Fruit fly (Drosophila melanogaster) whole organism, embryonic: ENCODE measurements around the gene enc.

Experiments
- Atf-2 ChIP-seq: fragments of 200-800 bp; sonication (Bioruptor generic); optimal IDR thresholded peaks from 2 replicates; lab custom pipeline; 2016; ENCODE audit warnings: missing biosample characterization, missing genetic modification characterization
- Bdp1 ChIP-seq: fragments of 200-800 bp; sonication (Bioruptor generic); optimal IDR thresholded peaks from 3 replicates; lab custom pipeline; 2016; ENCODE audit warnings: missing biosample characterization, missing genetic modification characterization
- CG11085 ChIP-seq: fragments of 200-800 bp; sonication (Bioruptor generic); IDR thresholded peaks from 2 replicates; pipeline ENCODE4 v1.3.6; 2022; ENCODE audit warnings: missing biosample characterization, missing genetic modification characterization
- CG12236 ChIP-seq: fragments of 200-800 bp; sonication (Bioruptor generic); optimal IDR thresholded peaks from 2 replicates; lab custom pipeline; 2016; ENCODE audit warnings: missing biosample characterization, missing genetic modification characterization
- CG12659 ChIP-seq: fragments of 200-800 bp; sonication (Bioruptor generic); optimal IDR thresholded peaks from 3 replicates; lab custom pipeline; 2017; ENCODE audit warnings: mild to moderate bottlenecking, missing biosample characterization, missing genetic modification reagents, missing genetic modification characterization
- CG14050 ChIP-seq: fragments of 200-800 bp; sonication (Bioruptor generic); IDR thresholded peaks from 3 replicates; pipeline ENCODE4 v1.3.6; 2022; ENCODE audit warnings: missing biosample characterization, missing genetic modification characterization
- CG15514 ChIP-seq: fragments of 200-800 bp; sonication (Bioruptor generic); optimal IDR thresholded peaks from 3 replicates; lab custom pipeline; 2017; ENCODE audit warnings: missing biosample characterization, missing genetic modification characterization, mild to moderate bottlenecking, moderate library complexity, missing genetic modification reagents
- CG17361 ChIP-seq: fragments of 200-800 bp; sonication (Bioruptor generic); IDR thresholded peaks from 3 replicates; pipeline ENCODE4 v1.3.6; 2022; ENCODE audit warnings: missing biosample characterization, missing genetic modification characterization
- CG17385 ChIP-seq: fragments of 200-800 bp; sonication (Bioruptor generic); optimal IDR thresholded peaks from 3 replicates; lab custom pipeline; 2018; ENCODE audit warnings: missing biosample characterization, mild to moderate bottlenecking, missing genetic modification characterization
- CG2116 ChIP-seq: fragments of 200-800 bp; sonication (Bioruptor generic); optimal IDR thresholded peaks from 3 replicates; lab custom pipeline; 2018; ENCODE audit warnings: missing biosample characterization, mild to moderate bottlenecking, missing genetic modification characterization
- CG2202 ChIP-seq: fragments of 200-800 bp; sonication (Bioruptor generic); optimal IDR thresholded peaks from 2 replicates; lab custom pipeline; 2018; ENCODE audit warnings: missing biosample characterization, mild to moderate bottlenecking, missing genetic modification characterization
- CG2712 ChIP-seq: fragments of 200-800 bp; optimal IDR thresholded peaks from 3 replicates; lab custom pipeline; 2019; ENCODE audit warnings: missing biosample characterization, mild to moderate bottlenecking, missing genetic modification characterization, moderate library complexity
- CG30431 ChIP-seq: fragments of 200-800 bp; sonication (Bioruptor generic); optimal IDR thresholded peaks from 2 replicates; lab custom pipeline; 2017; ENCODE audit warnings: missing biosample characterization, missing genetic modification characterization
- CG31441 ChIP-seq: fragments of 200-800 bp; sonication (Bioruptor generic); IDR thresholded peaks from 2 replicates; pipeline ENCODE4 v1.3.6; 2022; ENCODE audit warnings: missing biosample characterization, missing genetic modification characterization
- CG3726 ChIP-seq: fragments of 200-800 bp; sonication (Bioruptor generic); IDR thresholded peaks from 3 replicates; pipeline ENCODE4, ENCODE4 v1.3.6; 2022; ENCODE audit warnings: missing biosample characterization, missing genetic modification characterization
- CG5245 ChIP-seq: fragments of 200-800 bp; sonication (Bioruptor generic); optimal IDR thresholded peaks from 3 replicates; lab custom pipeline; 2016; ENCODE audit warnings: missing biosample characterization, missing genetic modification characterization
- CG6791 ChIP-seq: fragments of 200-800 bp; sonication (Bioruptor generic); IDR thresholded peaks from 3 replicates; pipeline ENCODE4 v1.3.6; 2022; ENCODE audit warnings: missing biosample characterization, missing genetic modification characterization; ENCODE audit not compliant: partially characterized antibody
- CG6813 ChIP-seq: fragments of 200-800 bp; sonication (Bioruptor generic); optimal IDR thresholded peaks from 2 replicates; lab custom pipeline; 2017; ENCODE audit warnings: missing biosample characterization, missing genetic modification characterization, mild to moderate bottlenecking, moderate library complexity, missing genetic modification reagents
- CG7745 ChIP-seq: fragments of 200-800 bp; sonication (Bioruptor generic); optimal IDR thresholded peaks from 2 replicates; lab custom pipeline; 2018; ENCODE audit warnings: missing biosample characterization, mild to moderate bottlenecking, missing genetic modification characterization, moderate library complexity
- CG7987 ChIP-seq: fragments of 200-800 bp; sonication (Bioruptor generic); optimal IDR thresholded peaks from 2 replicates; lab custom pipeline; 2018; ENCODE audit warnings: missing biosample characterization, mild to moderate bottlenecking, missing genetic modification characterization, moderate library complexity
- CkIIα-i1 ChIP-seq: fragments of 200-800 bp; sonication (Bioruptor generic); IDR thresholded peaks from 2 replicates; pipeline ENCODE4 v1.3.6; 2022; ENCODE audit warnings: missing biosample characterization, missing genetic modification characterization
- Dek ChIP-seq: fragments of 200-800 bp; sonication (Bioruptor generic); optimal IDR thresholded peaks from 3 replicates; lab custom pipeline; 2019; ENCODE audit warnings: missing biosample characterization, mild to moderate bottlenecking, missing genetic modification characterization, moderate library complexity
- Dfd ChIP-seq, 2 experiments: fragments of >200 bp; optimal IDR thresholded peaks; 2 replicates each; lab custom pipeline; 2017; ENCODE audit warnings: missing biosample characterization in 2 of 2, missing genetic modification characterization in 2 of 2
- Drgx ChIP-seq: fragments of 200-800 bp; sonication (Bioruptor generic); IDR thresholded peaks from 2 replicates; pipeline ENCODE4 v1.3.6; 2022; ENCODE audit warnings: missing biosample characterization, missing genetic modification characterization
- ERR ChIP-seq: fragments of 200-800 bp; sonication (Bioruptor generic); optimal IDR thresholded peaks from 2 replicates; lab custom pipeline; 2016; ENCODE audit warnings: missing biosample characterization, missing genetic modification characterization
- Elba2 ChIP-seq: fragments of 200-800 bp; sonication (Bioruptor generic); optimal IDR thresholded peaks from 3 replicates; lab custom pipeline; 2016; ENCODE audit warnings: missing biosample characterization, missing genetic modification characterization
- HHEX ChIP-seq: fragments of 200-800 bp; sonication (Bioruptor generic); optimal IDR thresholded peaks from 3 replicates; lab custom pipeline; 2017; ENCODE audit warnings: missing biosample characterization, mild to moderate bottlenecking, missing genetic modification characterization, missing genetic modification reagents
- MTF-1 ChIP-seq: fragments of 200-800 bp; sonication (Bioruptor generic); optimal IDR thresholded peaks from 2 replicates; lab custom pipeline; 2018; ENCODE audit warnings: missing biosample characterization, mild to moderate bottlenecking, missing genetic modification characterization, borderline replicate concordance
- Med ChIP-seq: fragments of 200-800 bp; sonication (Bioruptor generic); peaks from one replicate; lab custom pipeline; 2016; ENCODE audit warnings: missing biosample characterization, missing genetic modification characterization, mild to moderate bottlenecking, inconsistent platforms, moderate library complexity
- Oaz ChIP-seq: fragments of 200-800 bp; sonication (Bioruptor generic); IDR thresholded peaks from 2 replicates; pipeline ENCODE4 v1.3.6; 2022; ENCODE audit warnings: missing biosample characterization, missing genetic modification characterization
- Tbp ChIP-seq: fragments of >200 bp; optimal IDR thresholded peaks from 2 replicates; lab custom pipeline; 2018; ENCODE audit warnings: missing biosample characterization, missing genetic modification characterization
- Trl ChIP-seq, 3 experiments: fragments of >200 bp in 2 of 3; fragments of 200-800 bp in 1 of 3; sonication (Bioruptor generic) in 1 of 3; optimal IDR thresholded peaks; 2 replicates in 1 of 3; 3 replicates in 2 of 3; lab custom pipeline; 2016 to 2017; ENCODE audit warnings: missing biosample characterization in 1 of 3, missing genetic modification characterization in 1 of 3
- aop ChIP-seq: fragments of 200-800 bp; sonication (Bioruptor generic); IDR thresholded peaks from 2 replicates; pipeline ENCODE4 v1.3.6; 2022; ENCODE audit warnings: missing biosample characterization, missing genetic modification characterization
- chinmo ChIP-seq: fragments of 200-800 bp; sonication (Bioruptor generic); IDR thresholded peaks from 4 replicates; pipeline ENCODE4 v1.3.6; 2022; ENCODE audit warnings: missing biosample characterization, missing genetic modification characterization; ENCODE audit not compliant: partially characterized antibody
- chm ChIP-seq: fragments of 200-800 bp; sonication (Bioruptor generic); IDR thresholded peaks from 2 replicates; pipeline ENCODE4 v1.3.6; 2022; ENCODE audit warnings: missing biosample characterization, missing genetic modification characterization
- chn ChIP-seq: fragments of 200-800 bp; sonication (Bioruptor generic); optimal IDR thresholded peaks from 2 replicates; lab custom pipeline; 2016; ENCODE audit warnings: missing biosample characterization, missing genetic modification characterization
- dmrt11E ChIP-seq: fragments of 200-800 bp; sonication (Bioruptor generic); optimal IDR thresholded peaks from 3 replicates; lab custom pipeline; 2018; ENCODE audit warnings: missing biosample characterization, mild to moderate bottlenecking, missing genetic modification characterization, moderate library complexity
- emc ChIP-seq: fragments of 200-800 bp; sonication (Bioruptor generic); optimal IDR thresholded peaks from 2 replicates; lab custom pipeline; 2016; ENCODE audit warnings: missing biosample characterization, missing genetic modification characterization
- gfzf ChIP-seq: fragments of 200-800 bp; sonication (Bioruptor generic); optimal IDR thresholded peaks from 2 replicates; lab custom pipeline; 2016; ENCODE audit warnings: missing biosample characterization, mild to moderate bottlenecking, missing genetic modification characterization, moderate library complexity
- gsb-n ChIP-seq: fragments of 200-800 bp; sonication (Bioruptor generic); optimal IDR thresholded peaks from 3 replicates; lab custom pipeline; 2018; ENCODE audit warnings: missing biosample characterization, mild to moderate bottlenecking, missing genetic modification characterization
- hth ChIP-seq: fragments of >200 bp; optimal IDR thresholded peaks from 2 replicates; lab custom pipeline; 2017; ENCODE audit warnings: inconsistent platforms
- ind ChIP-seq: fragments of 200-800 bp; sonication (Bioruptor generic); optimal IDR thresholded peaks from 3 replicates; lab custom pipeline; 2016; ENCODE audit warnings: missing biosample characterization, missing genetic modification characterization
- lab ChIP-seq: fragments of 200-800 bp; sonication (Bioruptor generic); optimal IDR thresholded peaks from 3 replicates; lab custom pipeline; 2017; ENCODE audit warnings: missing biosample characterization, missing genetic modification characterization, mild to moderate bottlenecking, moderate library complexity, missing genetic modification reagents
- luna ChIP-seq: fragments of 200-800 bp; sonication (Bioruptor generic); optimal IDR thresholded peaks from 2 replicates; lab custom pipeline; 2016; ENCODE audit warnings: missing biosample characterization, missing genetic modification characterization
- mld ChIP-seq: fragments of 200-800 bp; sonication (Bioruptor generic); IDR thresholded peaks from 3 replicates; pipeline ENCODE4 v1.3.6; 2022; ENCODE audit warnings: missing biosample characterization, missing genetic modification characterization; ENCODE audit not compliant: partially characterized antibody
- nom ChIP-seq: fragments of 200-800 bp; sonication (Bioruptor generic); optimal IDR thresholded peaks from 2 replicates; lab custom pipeline; 2017; ENCODE audit warnings: missing biosample characterization, missing genetic modification characterization, mild to moderate bottlenecking, moderate library complexity, missing genetic modification reagents
- pan ChIP-seq, 4 experiments: fragments of >200 bp in 3 of 4; fragments of 200-800 bp in 1 of 4; sonication (Bioruptor generic) in 1 of 4; optimal IDR thresholded peaks in 3 of 4; IDR thresholded peaks in 1 of 4; 2 replicates each; pipeline versions ENCODE4 v1.3.6 to Lab custom; 2017 to 2022; ENCODE audit warnings: missing biosample characterization in 2 of 4, missing genetic modification characterization in 2 of 4, mixed read lengths in 1 of 4
- phol ChIP-seq: fragments of 200-800 bp; sonication (Bioruptor generic); optimal IDR thresholded peaks from 3 replicates; lab custom pipeline; 2018; ENCODE audit warnings: missing biosample characterization, mild to moderate bottlenecking, missing genetic modification characterization, moderate library complexity

Gene enc

dm6 chr3L:3814010-3814833 lies 4.3 kb upstream of the enc start, which contains the start of gene Scsalpha1 (continued):
- TF ChIP-seq CG5245 (GFP tag; lab: Kevin White, UChicago) (no peak), Oaz (no peak), CG2712 (peak; percentile 37), lab (GFP tag; lab: Kevin White, UChicago) (peak; percentile 45), CG15514 (GFP tag; lab: Kevin White, UChicago) (peak; percentile 31), CG30431 (GFP tag; lab: Kevin White, UChicago) (no peak), Drgx (GFP tag; lab: Robert Waterston, UW) (peak; percentile 46), CG7745 (tag; lab: Kevin White, UChicago) (peak; percentile 12), MTF-1 (GFP tag; lab: Kevin White, UChicago) (no peak), emc (no peak), CG11085 (GFP tag; lab: Robert Waterston, UW) (no peak), gfzf (GFP tag; lab: Kevin White, UChicago) (peak; percentile 29), Med (peak; percentile 89), CG3726 (GFP tag; lab: Robert Waterston, UW) (no peak), phol (tag; lab: Kevin White, UChicago) (peak; percentile 42), mld (peak; percentile 100), ind (GFP tag; lab: Kevin White, UChicago) (peak; percentile 32), dmrt11E (tag; lab: Kevin White, UChicago) (no peak), CG17385 (peak; percentile 46), Trl (optimal IDR thresholded peaks at IDR 0.05; lab: Kevin White, UChicago) (no peak), Trl (GFP tag; optimal IDR thresholded peaks at IDR 0.05; lab: Kevin White, UChicago) (no peak), CG12236 (GFP tag; lab: Kevin White, UChicago) (no peak), CG6813 (GFP tag; lab: Kevin White, UChicago) (no peak), CG6791 (GFP tag; lab: Robert Waterston, UW) (peak; percentile 100), Dek (tag; lab: Kevin White, UChicago) (peak; percentile 23), luna (no peak), HHEX (GFP tag; lab: Kevin White, UChicago) (peak; percentile 20), CG31441 (GFP tag; lab: Robert Waterston, UW) (no peak), CG14050 (GFP tag; lab: Robert Waterston, UW) (peak; percentile 54), CG2202 (no peak), Bdp1 (GFP tag; lab: Kevin White, UChicago) (no peak), Elba2 (no peak), CG7987 (GFP tag; lab: Kevin White, UChicago) (peak; percentile 3), CkIIα-i1 (GFP tag; lab: Robert Waterston, UW) (no peak), nom (GFP tag; lab: Kevin White, UChicago) (peak; percentile 79), chinmo (GFP tag; lab: Robert Waterston, UW) (peak; percentile 99), aop (no peak), CG2116 (GFP tag; lab: Kevin White, UChicago) (peak; percentile 87), Dfd (GFP tag; optimal IDR thresholded peaks at IDR 0.05; lab: Kevin White, UChicago) (no peak), chm (GFP tag; lab: Robert Waterston, UW) (peak; percentile 40; the same call in 1 of the 2 replicates), Atf-2 (peak; percentile 40), CG12659 (GFP tag; lab: Kevin White, UChicago) (peak; percentile 63), pan (optimal IDR thresholded peaks at IDR 0.05; lab: Kevin White, UChicago) (no peak), pan (GFP tag; optimal IDR thresholded peaks at IDR 0.05 in 1 of 2, IDR thresholded peaks at IDR 0.05 in 1 of 2) (peak in 1 of 2 experiments; percentile 62), Tbp (GFP tag; lab: Kevin White, UChicago) (no peak), hth (lab: Kevin White, UChicago) (no peak), chn (GFP tag; lab: Kevin White, UChicago) (peak; percentile 20), gsb-n (tag; lab: Kevin White, UChicago) (peak; percentile 16), CG17361 (GFP tag; lab: Robert Waterston, UW) (peak; percentile 23; the same call in 1 of the 3 replicates), ERR (GFP tag; lab: Kevin White, UChicago) (no peak)
